Fruit fly (Drosophila melanogaster): ENCODE data around the gene CG15059.
A peak's percentile ranks its signal among the peaks of the same experiment; 100 is the strongest.

Gene CG15059

DNA sequence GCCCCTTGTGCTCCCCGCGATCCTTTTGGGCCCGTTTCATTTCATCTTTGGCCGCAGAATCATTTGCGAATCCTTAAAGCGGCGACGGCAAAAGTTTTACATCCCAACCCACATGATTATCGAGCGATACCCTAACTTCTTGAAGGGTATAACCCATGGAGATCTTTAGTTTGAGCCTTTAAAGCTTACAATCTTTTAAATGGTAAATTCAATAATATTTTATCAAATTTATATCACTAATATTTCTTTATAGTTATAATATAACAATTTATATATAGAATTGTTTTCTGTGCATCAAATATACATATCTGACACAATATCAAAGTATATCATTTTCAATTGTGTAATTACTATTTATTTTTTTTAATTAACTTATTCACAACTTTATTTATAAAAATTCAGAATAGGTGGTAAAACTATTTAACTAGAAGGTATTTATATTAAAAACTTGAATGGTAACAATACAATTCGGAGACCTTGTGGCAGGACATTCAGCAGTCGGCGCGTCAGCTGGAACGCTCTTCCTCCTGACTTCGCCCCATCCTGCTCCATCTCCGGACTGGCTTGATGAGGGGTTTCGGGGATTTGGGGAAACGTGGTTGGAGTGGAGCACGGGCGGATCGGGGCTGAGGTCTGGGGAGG lies 3.0 kb downstream of the CG15059 start:
- TF ChIP-seq CG12744 (GFP tag; optimal IDR thresholded peaks at IDR 0.05) (no peak), D19A (tag; optimal IDR thresholded peaks at IDR 0.05) (peak; percentile 36), stc (GFP tag; IDR thresholded peaks at IDR 0.05) (no peak), NFAT (GFP tag; IDR thresholded peaks at IDR 0.05) (no peak), eve (GFP tag; optimal IDR thresholded peaks at IDR 0.05) (no peak), Ets65A (GFP tag) (peak; percentile 31), nom (GFP tag; optimal IDR thresholded peaks at IDR 0.05) (peak; percentile 16)

DNA sequence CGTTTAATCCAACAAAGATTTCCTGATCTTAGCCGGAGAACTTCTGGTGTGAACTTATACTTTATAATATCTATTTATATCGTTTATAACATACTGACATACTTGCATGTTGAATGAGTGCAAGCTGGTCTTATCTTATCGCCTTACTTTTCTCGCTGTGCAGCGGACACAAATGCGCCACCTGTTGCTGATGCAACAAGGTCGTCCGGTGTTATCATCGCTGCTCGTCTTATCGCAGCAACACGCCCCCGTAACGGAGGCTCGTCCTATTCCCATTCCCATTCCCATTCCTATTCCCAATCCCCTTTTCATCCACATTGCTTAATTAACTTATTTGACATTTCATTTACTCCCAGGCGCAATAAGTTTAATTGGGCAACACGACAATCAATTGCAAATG lies 4.9 kb downstream of the CG15059 start:
- no peak for TF ChIP-seq Bteb2 (GFP tag; optimal IDR thresholded peaks at IDR 0.05)
- TF ChIP-seq H15 (GFP tag; IDR thresholded peaks at IDR 0.05), result no peak
- TF ChIP-seq CTCF (GFP tag; optimal IDR thresholded peaks at IDR 0.05), result peak; percentile 81

DNA sequence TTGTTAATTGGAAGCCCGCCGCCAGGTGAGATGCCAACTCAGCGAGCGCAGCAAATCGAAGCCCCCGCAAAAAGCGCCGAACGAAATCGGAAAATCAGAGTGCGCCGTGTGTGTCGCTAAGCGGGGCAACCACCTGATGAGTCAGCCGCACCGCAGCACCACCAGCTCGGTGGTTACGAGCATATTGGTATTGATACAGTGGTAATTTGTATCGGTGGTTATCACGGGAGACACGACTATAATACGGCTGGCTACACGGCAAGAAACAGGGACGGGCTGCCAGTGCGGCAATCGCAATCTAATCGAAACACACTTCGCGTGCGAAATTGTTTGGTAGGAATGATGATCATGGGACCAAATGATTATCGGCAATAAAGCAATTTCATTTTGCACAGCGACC lies 5.5 kb downstream of the CG15059 start:
- TF ChIP-seq CG2199 (GFP tag; IDR thresholded peaks at IDR 0.05) (0 out of 3 replicates have a peak, but pooled peaks have one; percentile 17), h (optimal IDR thresholded peaks at IDR 0.05) (no peak), CG14965 (GFP tag; optimal IDR thresholded peaks at IDR 0.05; ENCODE audit: borderline replicate concordance) (no peak), cwo (GFP tag; optimal IDR thresholded peaks at IDR 0.05) (peak; percentile 6), sens (GFP tag) (peak; percentile 45), abd-A (tag; optimal IDR thresholded peaks at IDR 0.05) (no peak), CG6175 (GFP tag; IDR thresholded peaks at IDR 0.05) (no peak), Nf-YC (tag; optimal IDR thresholded peaks at IDR 0.05) (no peak), chm (GFP tag; IDR thresholded peaks at IDR 0.05) (no peak), fd3F (GFP tag; optimal IDR thresholded peaks at IDR 0.05) (no peak), C15 (GFP tag; IDR thresholded peaks at IDR 0.05) (no peak), CG1233 (GFP tag; optimal IDR thresholded peaks at IDR 0.05) (no peak), cad (GFP tag; optimal IDR thresholded peaks at IDR 0.05) (no peak), lab (GFP tag; optimal IDR thresholded peaks at IDR 0.05) (no peak), Med (GFP tag) (peak; percentile 61), Lpt (GFP tag; optimal IDR thresholded peaks at IDR 0.05) (no peak), ranshi (GFP tag; IDR thresholded peaks at IDR 0.05) (no peak), CG13123 (GFP tag; optimal IDR thresholded peaks at IDR 0.05) (no peak), Fer3 (tag; optimal IDR thresholded peaks at IDR 0.05) (no peak), fd64A (GFP tag; optimal IDR thresholded peaks at IDR 0.05) (no peak)

DNA sequence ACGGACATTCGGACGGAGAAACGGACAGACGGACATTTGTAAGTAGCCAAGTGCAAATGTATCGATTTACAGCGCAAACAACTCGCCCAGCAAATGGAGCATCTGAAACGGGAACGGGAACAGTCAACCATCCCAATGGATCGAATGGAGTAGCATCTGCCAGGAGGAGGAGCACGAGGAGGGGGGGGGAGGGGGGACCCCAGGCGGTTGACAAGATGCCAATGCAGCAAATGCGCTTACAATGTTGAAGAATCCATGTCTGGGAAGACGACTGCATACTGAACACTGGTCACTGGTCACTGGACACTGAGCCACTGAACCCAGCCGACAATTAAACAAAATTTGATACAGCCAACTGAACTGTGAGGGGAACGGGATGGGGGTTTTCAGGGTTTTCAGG lies 7.4 kb downstream of the CG15059 start:
- no peak for TF ChIP-seq CG18764 (GFP tag; optimal IDR thresholded peaks at IDR 0.05)
- TF ChIP-seq Hr39 (optimal IDR thresholded peaks at IDR 0.05), result peak; percentile 81

DNA sequence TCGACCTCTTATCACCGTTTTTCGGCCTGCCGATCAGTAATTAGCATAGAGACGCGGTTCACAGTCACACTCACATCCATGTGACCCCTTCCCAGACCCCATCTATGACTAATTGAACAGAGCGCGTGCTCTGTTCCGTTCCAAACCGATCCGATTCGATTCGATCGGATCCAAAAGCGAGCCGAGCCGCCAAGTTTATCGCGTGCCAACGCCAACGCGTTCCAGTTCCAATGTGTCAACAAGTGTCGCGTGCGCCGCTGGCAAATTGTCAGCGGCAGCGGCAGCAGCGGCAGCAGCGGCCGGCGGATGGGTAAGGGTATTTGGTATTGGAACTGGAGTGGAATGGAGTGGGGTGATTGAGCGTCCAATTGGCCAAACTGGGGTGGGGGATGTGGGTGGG lies 11.1 kb downstream of the CG15059 start:
- TF ChIP-seq Hr78 (GFP tag; optimal IDR thresholded peaks at IDR 0.05) (peak in 1 of 2 experiments; percentile 27), Ets65A (GFP tag) (no peak), corto (GFP tag; optimal IDR thresholded peaks at IDR 0.05) (no peak), CG12104 (GFP tag; optimal IDR thresholded peaks at IDR 0.05) (no peak), cwo (GFP tag; optimal IDR thresholded peaks at IDR 0.05) (peak; percentile 80), pfk (GFP tag; optimal IDR thresholded peaks at IDR 0.05) (peak; percentile 79), Deaf1 (tag; optimal IDR thresholded peaks at IDR 0.05) (peak; percentile 42), Neu2 (GFP tag; optimal IDR thresholded peaks at IDR 0.05; ENCODE audit: borderline replicate concordance) (no peak), gcm2 (GFP tag; optimal IDR thresholded peaks at IDR 0.05) (no peak), CG1024 (GFP tag; IDR thresholded peaks at IDR 0.05) (no peak), lab (GFP tag; optimal IDR thresholded peaks at IDR 0.05) (peak; percentile 6)

Data from whole organism, embryonic.